Worm (Caenorhabditis elegans) whole organism, L3 larva: ENCODE data around the gene trpp-11.

Experiments used
- ceh-16 ChIP-seq: sonication (generic microtip); optimal IDR thresholded peaks from 2 replicates; lab custom pipeline; 2017; ENCODE audit warnings: missing biosample characterization, missing genetic modification characterization
- fos-1 ChIP-seq: fragments of 150-350 bp; optimal IDR thresholded peaks from 2 replicates; lab custom pipeline; 2014; ENCODE audit warnings: missing biosample characterization, missing genetic modification characterization
- lin-39 ChIP-seq: fragments of 150-350 bp; optimal IDR thresholded peaks from 2 replicates; lab custom pipeline; 2018; ENCODE audit warnings: missing biosample characterization, missing genetic modification reagents, missing genetic modification characterization

DNA sequence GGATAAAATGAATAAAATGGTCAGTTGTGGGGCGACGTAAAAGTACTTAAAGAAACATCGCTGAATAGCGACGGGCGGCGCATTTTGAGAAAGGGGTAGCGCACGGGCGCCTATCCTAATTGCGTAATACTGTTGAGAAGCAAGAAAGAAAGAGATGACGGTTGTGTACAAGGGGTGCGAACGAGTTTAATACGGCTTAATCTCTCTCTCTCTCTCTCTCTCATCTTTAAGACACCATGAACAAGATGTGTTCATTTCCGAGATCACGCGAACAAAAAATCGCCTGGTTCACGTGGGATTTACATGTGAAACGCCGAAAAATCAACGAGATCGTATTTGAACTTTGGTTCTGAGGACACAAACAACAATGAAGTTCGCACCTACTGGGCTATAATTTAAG, 35.3 kb upstream of the trpp-11 start:
- TF ChIP-seq fos-1 (tag; lab: Kevin White, UChicago) (no peak), lin-39 (tag; lab: Kevin White, UChicago) (no peak), ceh-16 (tag; lab: Kevin White, UChicago) (no peak)
